Worm (Caenorhabditis elegans) whole organism, young adult: ENCODE results near the gene nmur-2.

Experiments
- T26A5.8 ChIP-seq: sonication (generic microtip); optimal IDR thresholded peaks from 2 replicates; lab custom pipeline; 2016; ENCODE audit warnings: missing genetic modification characterization, missing compliant biosample characterization
- akir-1 ChIP-seq: fragments of 200-800 bp; sonication (Bioruptor generic); optimal IDR thresholded peaks from 2 replicates; lab custom pipeline; 2018; ENCODE audit warnings: mild to moderate bottlenecking, missing genetic modification characterization, moderate library complexity, missing compliant biosample characterization
- athp-1 ChIP-seq: sonication (generic microtip); optimal IDR thresholded peaks from 2 replicates; lab custom pipeline; 2017; ENCODE audit warnings: mild to moderate bottlenecking, missing genetic modification characterization, missing compliant biosample characterization
- attf-5 ChIP-seq: fragments of 200-800 bp; sonication (Bioruptor generic); optimal IDR thresholded peaks from 2 replicates; lab custom pipeline; 2018; ENCODE audit warnings: mild to moderate bottlenecking, missing genetic modification characterization, missing compliant biosample characterization
- mcd-1 ChIP-seq: fragments of 200-800 bp; sonication (Bioruptor generic); IDR thresholded peaks from 2 replicates; pipeline ENCODE4 v1.3.6; 2022; ENCODE audit warnings: missing genetic modification reagents, missing genetic modification characterization, missing compliant biosample characterization
- nfya-1 ChIP-seq: sonication (generic microtip); optimal IDR thresholded peaks from 2 replicates; lab custom pipeline; 2017; ENCODE audit warnings: antibody characterized with exemption, missing compliant biosample characterization, missing genetic modification characterization, borderline replicate concordance; ENCODE audit not compliant: insufficient read depth
- pha-4 ChIP-seq: fragments of 150-350 bp; sonication (generic microtip); optimal IDR thresholded peaks from 2 replicates; lab custom pipeline; 2014; ENCODE audit warnings: missing biosample characterization, missing genetic modification reagents, missing genetic modification characterization

- TF ChIP-seq attf-5 (peak; percentile 25), nfya-1 (tag; lab: Kevin White, UChicago) (no peak), pha-4 (tag; lab: Kevin White, UChicago) (no peak), akir-1 (GFP tag; lab: Kevin White, UChicago) (no peak), T26A5.8 (tag; lab: Kevin White, UChicago) (no peak), mcd-1 (GFP tag; lab: Robert Waterston, UW) (no peak), athp-1 (tag; lab: Kevin White, UChicago) (no peak)
Observed at ce11 chrII:97992-98763, 26.6 kb downstream of the nmur-2 start, which contains the start of the genes luc-7L3 and sftb-6.
